Fruit fly (Drosophila melanogaster): Measurements from ENCODE around the gene Bug22.

Bug22 gene

DNA sequence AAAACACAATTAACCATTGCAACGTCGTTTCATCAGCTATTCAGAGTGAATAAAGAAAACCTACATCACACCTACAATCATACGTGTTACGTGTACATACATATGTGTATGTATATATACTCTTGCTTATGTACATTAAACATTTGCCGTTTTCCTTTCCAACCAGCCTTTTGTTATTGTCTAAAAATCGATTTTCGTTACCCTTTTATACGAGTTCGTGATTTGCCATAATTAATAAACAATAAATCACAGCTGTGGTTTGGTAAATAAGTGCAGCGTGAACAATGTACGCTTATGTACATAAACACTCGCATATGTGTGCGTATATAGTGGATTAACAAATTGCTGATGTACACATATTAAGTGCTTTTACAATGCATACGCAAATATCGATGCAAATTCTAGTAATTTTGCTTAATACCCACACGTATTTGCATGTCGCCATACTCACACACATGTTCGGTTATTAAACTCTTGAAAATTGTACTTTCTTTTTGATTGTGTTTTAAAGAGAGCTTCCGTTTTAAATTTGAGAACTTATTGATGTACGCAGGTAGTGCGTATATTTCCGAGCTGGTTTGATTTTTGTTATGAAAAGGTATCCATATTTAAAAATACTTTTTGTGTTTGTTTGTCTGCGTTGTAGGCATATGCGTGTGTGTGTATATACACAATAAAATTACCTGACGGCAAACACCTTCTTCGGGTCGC lies 33.7 kb downstream of the Bug22 start:
- TF ChIP-seq CTCF (optimal IDR thresholded peaks at IDR 0.05): no peak
- TF ChIP-seq CG8478 (optimal IDR thresholded peaks at IDR 0.05): no peak

- no peak for TF ChIP-seq CTCF (optimal IDR thresholded peaks at IDR 0.05)
- no peak for TF ChIP-seq CG8478 (optimal IDR thresholded peaks at IDR 0.05)
These were observed 34.3 kb downstream of the Bug22 start, which contains the start of gene Cnot4 for dm6 chr2L:10396488-10396824. Gene Cnot4 (plus strand): TSS chr2L:10396716.

DNA sequence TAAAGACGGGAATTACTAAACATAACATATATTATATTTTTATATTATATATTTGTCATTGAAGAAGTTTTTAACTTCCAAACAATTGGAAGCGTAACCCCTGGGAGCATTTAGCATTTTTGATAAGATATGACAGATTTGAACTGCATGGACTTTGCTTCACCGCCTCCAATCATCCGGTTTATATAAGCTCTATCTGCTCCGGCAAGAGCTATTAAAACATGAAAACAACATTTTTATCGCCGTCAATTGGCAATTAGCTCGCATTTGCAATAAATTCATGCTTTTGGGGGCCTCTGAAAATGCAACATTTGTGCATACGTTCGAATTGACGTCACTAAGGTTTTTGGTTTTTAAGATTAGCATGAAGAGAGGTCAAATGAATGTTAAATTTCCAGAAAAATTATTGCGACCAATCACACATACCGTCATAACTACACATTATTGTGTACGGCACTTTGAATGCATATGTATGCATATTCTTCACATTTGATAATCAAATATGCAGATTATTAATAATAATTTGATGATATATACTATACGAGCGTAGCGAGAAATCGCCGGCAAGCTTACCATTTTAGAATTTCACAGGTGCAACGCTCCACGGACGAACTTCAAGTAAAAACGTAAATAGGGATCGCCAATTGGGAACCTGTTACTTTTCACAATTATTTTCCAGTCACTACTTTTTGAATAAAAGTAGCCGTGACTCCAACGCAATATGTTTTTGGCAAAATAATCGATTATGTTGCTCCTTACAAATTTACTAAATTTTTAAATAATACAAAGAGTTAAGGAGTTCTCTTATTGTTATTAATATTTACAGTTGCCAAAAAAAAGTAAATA lies 34.9 kb downstream of the Bug22 start, which contains the start of gene Mdh1:
TSS of gene Mdh1 (minus strand) at position 691 of the 846 bp plus-strand sequence.
- TF ChIP-seq CG8478 (optimal IDR thresholded peaks at IDR 0.05) (no peak), CTCF (optimal IDR thresholded peaks at IDR 0.05) (no peak)

dm6 chr2L:10395035-10395434 lies 35.7 kb downstream of the Bug22 start:
- TF ChIP-seq CTCF (optimal IDR thresholded peaks at IDR 0.05): no peak
- TF ChIP-seq CG8478 (optimal IDR thresholded peaks at IDR 0.05): no peak

- no peak for TF ChIP-seq CG8478 (optimal IDR thresholded peaks at IDR 0.05)
- TF ChIP-seq CTCF (optimal IDR thresholded peaks at IDR 0.05): no peak
These were observed 37.3 kb downstream of the Bug22 start for dm6 chr2L:10393467-10393866.

DNA sequence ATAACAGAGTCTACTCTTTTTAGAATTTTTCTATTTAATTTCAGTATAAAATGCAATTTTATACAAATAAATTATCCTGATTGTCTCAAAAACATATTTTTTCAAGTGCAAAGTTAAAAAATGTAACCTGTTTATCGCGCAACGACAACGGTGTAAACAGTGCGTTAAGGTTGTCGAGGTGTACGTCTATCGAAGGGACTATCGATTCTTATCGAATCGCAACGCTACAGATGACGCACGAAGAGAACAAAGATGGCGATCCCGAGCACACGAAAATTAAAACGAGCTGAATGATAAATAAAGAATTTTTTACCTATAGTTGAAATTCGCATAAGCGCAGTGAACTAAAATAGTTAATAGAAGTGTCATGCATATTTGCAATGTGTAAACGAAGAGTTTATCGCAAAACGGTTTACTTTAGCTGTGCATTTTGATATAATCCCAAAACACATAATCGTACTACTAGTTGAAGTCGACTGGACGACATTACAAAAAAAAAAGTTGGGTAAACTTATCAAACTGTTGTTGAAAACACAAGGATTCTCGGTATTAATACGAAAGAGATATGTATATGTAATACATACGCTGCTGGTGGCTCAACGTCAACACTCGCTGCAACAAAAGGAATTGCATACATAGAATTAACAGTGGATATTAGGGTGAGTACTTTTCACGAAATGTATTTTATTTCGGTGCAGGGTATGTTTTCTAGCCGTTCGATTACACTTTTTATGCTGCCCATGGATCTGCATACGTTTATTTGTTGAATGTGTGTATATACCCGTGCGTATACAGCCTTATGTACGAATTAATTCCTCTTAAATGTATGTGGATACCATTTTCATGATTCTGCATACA lies 42.6 kb downstream of the Bug22 start, which contains the start of gene da:
TSS of gene da (plus strand) at position 237 of the 858 bp plus-strand sequence.
- TF ChIP-seq CTCF (optimal IDR thresholded peaks at IDR 0.05) (peak in 1 of 2 experiments; percentile 51), CG8478 (optimal IDR thresholded peaks at IDR 0.05) (no peak)

dm6 chr2L:10386824-10387223 lies 43.9 kb downstream of the Bug22 start:
- TF ChIP-seq CG8478 (optimal IDR thresholded peaks at IDR 0.05): no peak
- TF ChIP-seq CTCF (optimal IDR thresholded peaks at IDR 0.05): no peak

DNA sequence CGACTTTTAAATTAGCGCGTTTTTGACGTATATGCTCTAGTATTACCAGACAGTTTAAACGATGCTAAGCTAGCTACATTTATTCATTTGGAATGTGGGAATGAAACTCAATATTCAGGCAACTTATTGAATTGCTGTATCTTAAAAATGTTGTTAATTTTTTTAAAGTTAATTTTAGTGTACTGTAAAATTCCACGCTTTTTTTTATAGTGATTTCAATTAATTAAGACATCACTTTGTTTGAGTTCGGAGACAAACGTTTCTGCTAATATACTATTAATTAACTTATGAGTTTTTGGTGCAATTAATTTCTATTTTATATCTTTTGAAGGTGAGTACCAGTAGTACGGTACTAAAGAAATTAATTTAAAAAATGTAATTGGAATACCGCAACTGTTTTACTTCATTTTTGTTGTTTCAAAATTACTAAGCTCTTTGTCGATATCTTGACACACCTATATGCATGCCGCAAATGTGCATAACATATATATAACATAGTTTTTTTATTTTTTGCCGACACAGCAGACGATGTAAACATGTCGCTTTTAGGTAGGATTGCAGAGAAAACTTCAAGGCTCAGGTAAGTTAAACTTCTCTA lies 44.4 kb downstream of the Bug22 start, which contains the start of the genes Cdk1 and mRpS7:
TSS of gene Cdk1 (minus strand) at position 55 of the 598 bp plus-strand sequence.
TSS of gene mRpS7 (plus strand) at position 455 of the 598 bp plus-strand sequence.
- TF ChIP-seq CTCF (optimal IDR thresholded peaks at IDR 0.05) (no peak), CG8478 (optimal IDR thresholded peaks at IDR 0.05) (no peak)

- no peak for TF ChIP-seq CTCF (optimal IDR thresholded peaks at IDR 0.05)
These were observed 48.7 kb downstream of the Bug22 start, which contains the start of gene CG5096 for dm6 chr2L:10381890-10382450. Gene CG5096 (plus strand): TSS chr2L:10382263.
